Worm (Caenorhabditis elegans) whole organism, late embryonic: Measurements from ENCODE around the gene clec-210.

Experiments used
- F13H6.1 ChIP-seq: sonication (generic microtip); optimal IDR thresholded peaks from 2 replicates; lab custom pipeline; 2016; ENCODE audit warnings: missing genetic modification characterization, missing compliant biosample characterization
- T23F11.4 ChIP-seq: fragments of 200-800 bp; sonication (Bioruptor generic); optimal IDR thresholded peaks from 2 replicates; lab custom pipeline; 2018; ENCODE audit warnings: mild to moderate bottlenecking, missing genetic modification characterization, missing compliant biosample characterization
- Y22D7AL.16 ChIP-seq: sonication (generic microtip); optimal IDR thresholded peaks from 2 replicates; lab custom pipeline; 2016; ENCODE audit warnings: missing genetic modification characterization, missing compliant biosample characterization
- ceh-48 ChIP-seq: sonication (generic microtip); optimal IDR thresholded peaks from 2 replicates; lab custom pipeline; 2016; ENCODE audit warnings: missing genetic modification characterization, inconsistent platforms, missing compliant biosample characterization
- fkh-6 ChIP-seq: sonication (generic microtip); optimal IDR thresholded peaks from 2 replicates; lab custom pipeline; 2016; ENCODE audit warnings: missing genetic modification characterization, missing compliant biosample characterization
- hlh-13 ChIP-seq: fragments of 200-800 bp; sonication (Bioruptor generic); optimal IDR thresholded peaks from 2 replicates; lab custom pipeline; 2018; ENCODE audit warnings: mild to moderate bottlenecking, missing genetic modification characterization, missing compliant biosample characterization
- hlh-15 ChIP-seq: sonication (generic microtip); optimal IDR thresholded peaks from 2 replicates; lab custom pipeline; 2016; ENCODE audit warnings: missing genetic modification characterization, missing compliant biosample characterization
- mec-3 ChIP-seq: sonication (generic microtip); optimal IDR thresholded peaks from 2 replicates; lab custom pipeline; 2016; ENCODE audit warnings: borderline replicate concordance, missing genetic modification characterization, missing compliant biosample characterization
- ref-2 ChIP-seq: sonication (generic microtip); optimal IDR thresholded peaks from 2 replicates; lab custom pipeline; 2016; ENCODE audit warnings: missing genetic modification characterization, missing compliant biosample characterization
- sox-2 ChIP-seq: fragments of 200-800 bp; sonication (Bioruptor generic); IDR thresholded peaks from 2 replicates; pipeline ENCODE4 v1.3.6; 2022; ENCODE audit warnings: missing genetic modification reagents, missing genetic modification characterization, missing compliant biosample characterization
- unc-3 ChIP-seq, 2 experiments: fragments of 200-800 bp in 1 of 2; sonication (Bioruptor generic) in 1 of 2; sonication (generic microtip) in 1 of 2; conservative IDR thresholded peaks in 1 of 2; optimal IDR thresholded peaks in 1 of 2; 2 replicates each; pipeline versions ENCODE4 v1.3.6 to Lab custom; 2016 to 2022; ENCODE audit warnings: missing compliant biosample characterization in 2 of 2, missing genetic modification characterization in 2 of 2, missing genetic modification reagents in 1 of 2

Gene clec-210

DNA sequence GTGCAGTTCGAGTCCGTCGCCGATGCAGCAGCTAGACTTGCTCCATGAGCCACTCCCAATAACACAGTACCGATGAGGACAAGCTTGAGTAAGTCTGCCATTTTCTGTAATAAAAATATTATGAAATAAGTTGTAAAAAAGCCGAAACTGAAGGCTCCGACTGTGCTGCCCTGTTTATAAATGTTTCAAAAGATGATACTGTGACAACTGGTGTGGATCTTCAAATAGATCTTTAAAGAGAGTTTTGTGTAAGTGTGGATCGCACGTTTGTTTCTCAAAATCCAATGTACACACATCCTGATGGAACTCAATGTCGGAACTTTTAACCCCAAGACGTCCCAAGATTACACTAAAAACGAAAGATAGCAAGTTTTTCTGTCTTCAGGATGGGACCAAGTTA is 50.5 kb downstream of the clec-210 start, which contains the start of gene C36C5.15:
C36C5.15 (minus strand) TSS at position 101 of the 400 bp plus-strand sequence.
- TF ChIP-seq sox-2 (no peak), fkh-6 (tag; lab: Kevin White, UChicago) (no peak), mec-3 (tag; lab: Kevin White, UChicago) (no peak), ref-2 (tag; lab: Kevin White, UChicago) (no peak), hlh-15 (tag; lab: Kevin White, UChicago) (no peak), unc-3 (GFP tag; conservative IDR thresholded peaks at IDR 0.05; lab: Robert Waterston, UW) (no peak), unc-3 (tag; optimal IDR thresholded peaks at IDR 0.05; lab: Kevin White, UChicago) (no peak), T23F11.4 (no peak), hlh-13 (GFP tag; lab: Kevin White, UChicago) (no peak), F13H6.1 (no peak), Y22D7AL.16 (tag; lab: Kevin White, UChicago) (no peak)

DNA sequence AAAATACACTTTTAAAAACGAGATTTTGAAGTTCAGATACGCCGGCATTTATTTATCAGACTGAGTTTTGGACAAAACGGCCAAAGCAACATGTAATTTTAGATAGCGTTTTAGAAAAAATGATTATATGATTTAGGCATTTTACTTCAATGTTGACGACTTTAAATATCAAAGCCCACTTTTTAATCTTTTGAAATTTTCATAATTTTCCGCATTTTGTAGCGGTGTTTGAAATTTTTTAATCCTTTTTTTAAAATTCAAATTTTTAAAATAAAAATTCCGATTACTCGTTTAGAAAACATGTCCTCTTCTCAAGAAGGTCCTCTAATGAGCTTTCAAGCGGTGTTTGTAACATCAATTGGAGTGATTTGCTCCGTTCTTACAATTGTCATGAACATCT is 51.7 kb downstream of the clec-210 start, which contains the start of gene srbc-6:
srbc-6 (plus strand) TSS at position 301 of the 400 bp plus-strand sequence.
- TF ChIP-seq ceh-48 (tag; lab: Kevin White, UChicago) (no peak), fkh-6 (tag; lab: Kevin White, UChicago) (no peak)
